Worm (Caenorhabditis elegans) whole organism, early embryonic: ENCODE measurements around the gene C09G12.5.

Source experiments
- B0310.2 ChIP-seq: sonication (generic microtip); optimal IDR thresholded peaks from 2 replicates; lab custom pipeline; 2016; ENCODE audit warnings: mild to moderate bottlenecking, missing genetic modification characterization, missing compliant biosample characterization
- aly-1 ChIP-seq: sonication (generic microtip); optimal IDR thresholded peaks from 2 replicates; lab custom pipeline; 2016; ENCODE audit warnings: missing genetic modification characterization, missing compliant biosample characterization
- ama-1 ChIP-seq: fragments of 150-350 bp; optimal IDR thresholded peaks from 2 replicates; lab custom pipeline; 2014
- ceh-13 ChIP-seq: fragments of 200-800 bp; sonication (Bioruptor generic); optimal IDR thresholded peaks from 2 replicates; lab custom pipeline; 2018; ENCODE audit warnings: mild to moderate bottlenecking, missing genetic modification characterization, missing compliant biosample characterization
- ceh-36 ChIP-seq: sonication (generic microtip); optimal IDR thresholded peaks from 2 replicates; lab custom pipeline; 2016; ENCODE audit warnings: missing genetic modification characterization, inconsistent platforms, missing compliant biosample characterization
- ets-7 ChIP-seq: sonication (generic microtip); optimal IDR thresholded peaks from 2 replicates; lab custom pipeline; 2016; ENCODE audit warnings: missing genotype, missing genetic modification characterization, missing compliant biosample characterization
- flt-1 ChIP-seq: fragments of 200-800 bp; sonication (Bioruptor generic); IDR thresholded peaks from 2 replicates; pipeline ENCODE4 v1.3.6; 2022; ENCODE audit warnings: missing genetic modification characterization, missing compliant biosample characterization
- hmg-4 ChIP-seq: fragments of 200-800 bp; sonication (Bioruptor generic); optimal IDR thresholded peaks from 2 replicates; lab custom pipeline; 2018; ENCODE audit warnings: mild to moderate bottlenecking, missing genetic modification characterization, missing compliant biosample characterization
- hnd-1 ChIP-seq: sonication (generic microtip); optimal IDR thresholded peaks from 2 replicates; lab custom pipeline; 2016; ENCODE audit warnings: missing genetic modification characterization, missing compliant biosample characterization
- tbx-37 ChIP-seq: fragments of 200-800 bp; sonication (Bioruptor generic); conservative IDR thresholded peaks from 2 replicates; pipeline ENCODE4 v1.3.6; 2022; ENCODE audit warnings: missing genetic modification reagents, missing genetic modification characterization, missing compliant biosample characterization
- tra-4 ChIP-seq: sonication (generic microtip); optimal IDR thresholded peaks from 2 replicates; lab custom pipeline; 2017; ENCODE audit warnings: missing genetic modification characterization, missing compliant biosample characterization

DNA sequence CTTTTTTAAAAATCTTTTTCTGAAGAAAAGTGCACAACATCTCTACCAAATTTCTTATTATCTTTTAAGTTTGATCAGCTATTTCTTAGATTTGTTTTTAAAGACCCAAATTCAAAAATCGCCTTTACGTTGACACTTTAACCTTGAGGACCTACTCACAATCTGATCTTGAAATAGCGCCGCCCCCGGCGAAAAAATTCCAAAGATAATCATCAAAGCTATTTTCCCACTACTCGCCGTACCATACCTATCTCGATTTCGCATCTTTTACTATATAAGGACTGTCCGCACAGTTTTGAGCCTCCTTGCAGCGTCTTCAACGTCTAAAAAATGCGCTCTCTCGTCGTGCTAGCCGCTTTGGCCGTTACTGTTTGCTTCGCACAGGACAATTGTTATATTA, 38.3 kb upstream of the C09G12.5 start, which contains the start of gene grd-10:
- TF ChIP-seq ets-7 (no peak), tbx-37 (GFP tag; lab: Robert Waterston, UW) (no peak), ceh-36 (no peak), hmg-4 (GFP tag; lab: Kevin White, UChicago) (no peak), aly-1 (tag; lab: Kevin White, UChicago) (no peak), flt-1 (no peak), ama-1 (lab: Kevin White, UChicago) (no peak), B0310.2 (no peak), ceh-13 (GFP tag; lab: Kevin White, UChicago) (no peak), hnd-1 (tag; lab: Kevin White, UChicago) (no peak), tra-4 (tag; lab: Kevin White, UChicago) (no peak)
